Worm (Caenorhabditis elegans) whole organism, L4/young adult: Measurements from ENCODE around the gene fbxb-3.

ENCODE experiments used
- dao-5 ChIP-seq: sonication (generic microtip); optimal IDR thresholded peaks from 2 replicates; lab custom pipeline; 2016; ENCODE audit warnings: missing genotype, missing genetic modification characterization, moderate library complexity, missing compliant biosample characterization
- him-1 ChIP-seq: sonication (generic microtip); optimal IDR thresholded peaks from 2 replicates; lab custom pipeline; 2016; ENCODE audit warnings: missing genotype, missing genetic modification reagents, missing genetic modification characterization, missing compliant biosample characterization

DNA sequence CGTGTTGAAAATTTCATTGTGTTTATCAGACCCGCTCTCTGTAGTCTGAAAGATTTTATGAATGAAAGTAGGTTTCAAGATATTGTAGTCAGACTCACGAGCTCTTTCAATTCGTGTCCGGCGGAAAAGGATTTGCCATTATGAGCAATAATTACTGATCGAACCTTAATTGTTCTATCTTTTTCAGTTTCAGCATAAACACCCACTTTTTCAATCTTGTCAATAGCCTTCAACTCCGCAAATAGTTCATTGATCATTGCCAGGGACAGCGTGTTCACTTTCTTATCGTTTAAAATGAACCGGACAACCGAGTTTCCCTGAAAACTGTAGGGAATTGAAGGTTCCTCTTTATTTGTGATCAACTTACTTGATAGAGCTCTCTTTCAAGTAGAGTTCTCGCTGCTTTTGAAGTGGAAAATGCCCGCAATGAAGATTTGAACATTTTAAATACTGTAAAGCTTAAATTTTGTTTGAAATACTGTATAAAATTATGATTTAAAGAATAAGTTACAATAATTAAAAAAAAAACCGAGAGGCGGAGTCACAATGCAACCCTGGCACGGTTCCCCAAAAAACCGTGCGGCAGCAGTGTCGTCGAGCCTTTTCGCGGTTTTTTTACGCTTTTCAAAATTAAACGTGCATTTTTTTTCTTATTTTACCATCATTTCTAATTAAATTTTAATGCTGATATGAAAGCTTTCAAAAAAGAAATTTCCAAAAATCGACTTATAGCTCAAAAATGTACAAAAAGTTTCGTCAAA is 17.3 kb downstream of the fbxb-3 start, which contains the start of gene ech-2:
- TF ChIP-seq him-1 (tag; lab: Kevin White, UChicago), result no peak
- TF ChIP-seq dao-5, result no peak
